Worm (Caenorhabditis elegans): ENCODE data around the gene K08F9.1.

DNA sequence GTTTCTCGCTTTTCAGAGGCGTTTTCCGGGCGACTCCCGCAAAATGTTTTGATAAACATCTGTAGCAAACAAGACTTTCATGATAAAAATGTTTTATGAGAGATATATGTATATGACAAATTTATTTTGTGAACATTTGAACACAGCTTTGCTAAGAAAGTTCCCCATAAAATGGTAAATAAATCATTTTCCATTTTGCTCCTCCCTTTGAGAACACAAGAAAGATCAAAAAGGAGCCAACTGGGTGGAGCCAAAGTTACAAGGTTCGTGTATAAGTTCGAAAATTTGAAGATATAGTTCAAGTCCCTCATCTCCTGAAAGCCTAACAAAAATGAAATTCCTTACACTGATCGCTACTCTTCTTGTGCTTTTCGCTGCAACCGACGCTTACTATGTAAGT, 52.7 kb downstream of the K08F9.1 start, which contains the start of gene C01G10.17:
- TF ChIP-seq him-1 (tag; optimal IDR thresholded peaks at IDR 0.05): no peak
- TF ChIP-seq W03F9.2 (tag; optimal IDR thresholded peaks at IDR 0.05): no peak
